Worm (Caenorhabditis elegans) whole organism, L2 larva: ENCODE measurements around the gene sqv-1.

Experiments used
- F13H6.1 ChIP-seq: sonication (generic microtip); optimal IDR thresholded peaks from 2 replicates; lab custom pipeline; 2016; ENCODE audit warnings: missing genetic modification characterization, missing compliant biosample characterization
- R02D3.7 ChIP-seq: fragments of 150-350 bp; optimal IDR thresholded peaks from 2 replicates; lab custom pipeline; 2014; ENCODE audit warnings: missing biosample characterization, missing genetic modification characterization
- Y55F3AM.14 ChIP-seq: fragments of 200-800 bp; sonication (Bioruptor generic); optimal IDR thresholded peaks from 2 replicates; lab custom pipeline; 2018; ENCODE audit warnings: mild to moderate bottlenecking, missing genetic modification characterization, missing compliant biosample characterization
- ZK546.5 ChIP-seq: sonication (generic microtip); optimal IDR thresholded peaks from 2 replicates; lab custom pipeline; 2017; ENCODE audit warnings: missing biosample characterization, missing genetic modification characterization
- alr-1 ChIP-seq: fragments of 150-350 bp; optimal IDR thresholded peaks from 2 replicates; lab custom pipeline; 2014; ENCODE audit warnings: missing biosample characterization, missing genetic modification characterization
- aly-2 ChIP-seq: fragments of 150-350 bp; optimal IDR thresholded peaks from 2 replicates; lab custom pipeline; 2014; ENCODE audit warnings: missing biosample characterization, missing genetic modification characterization
- blmp-1 ChIP-seq: sonication (generic microtip); optimal IDR thresholded peaks from 2 replicates; lab custom pipeline; 2017; ENCODE audit warnings: missing genetic modification characterization, mild to moderate bottlenecking, missing compliant biosample characterization, antibody characterized with exemption, moderate library complexity; ENCODE audit not compliant: insufficient read depth
- ceh-16 ChIP-seq: fragments of 150-350 bp; optimal IDR thresholded peaks from 2 replicates; lab custom pipeline; 2014; ENCODE audit warnings: missing biosample characterization, missing genetic modification characterization
- ceh-82 ChIP-seq: fragments of 150-350 bp; optimal IDR thresholded peaks from 2 replicates; lab custom pipeline; 2014; ENCODE audit warnings: missing biosample characterization, missing genetic modification characterization
- crh-2 ChIP-seq: sonication (generic microtip); optimal IDR thresholded peaks from 2 replicates; lab custom pipeline; 2017; ENCODE audit warnings: missing biosample characterization, missing genetic modification characterization
- dmd-4 ChIP-seq: sonication (generic microtip); optimal IDR thresholded peaks from 2 replicates; lab custom pipeline; 2017; ENCODE audit warnings: missing biosample characterization, missing genetic modification characterization
- elt-1 ChIP-seq: fragments of 150-350 bp; optimal IDR thresholded peaks from 2 replicates; lab custom pipeline; 2014; ENCODE audit warnings: missing biosample characterization, missing genetic modification characterization
- fos-1 ChIP-seq: fragments of 150-350 bp; optimal IDR thresholded peaks from 2 replicates; lab custom pipeline; 2014; ENCODE audit warnings: missing biosample characterization, missing genetic modification characterization
- gmeb-1 ChIP-seq: fragments of 150-350 bp; optimal IDR thresholded peaks from 2 replicates; lab custom pipeline; 2014; ENCODE audit warnings: missing biosample characterization, missing genetic modification characterization
- lin-11 ChIP-seq: fragments of 150-350 bp; sonication (generic microtip); optimal IDR thresholded peaks from 2 replicates; lab custom pipeline; 2014; ENCODE audit warnings: missing biosample characterization, missing genetic modification characterization, inconsistent platforms, mixed read lengths
- lin-13 ChIP-seq: fragments of 150-350 bp; optimal IDR thresholded peaks from 2 replicates; lab custom pipeline; 2014; ENCODE audit warnings: missing biosample characterization, missing genetic modification reagents, missing genetic modification characterization
- lin-39 ChIP-seq: fragments of 150-350 bp; optimal IDR thresholded peaks from 2 replicates; lab custom pipeline; 2014; ENCODE audit warnings: missing biosample characterization, missing genetic modification reagents, missing genetic modification characterization
- lsy-2 ChIP-seq, 2 experiments: fragments of 150-350 bp in 1 of 2; sonication (generic microtip) in 1 of 2; optimal IDR thresholded peaks; 2 replicates each; lab custom pipeline; 2014 to 2017; ENCODE audit warnings: missing biosample characterization in 2 of 2, missing genetic modification characterization in 2 of 2
- mbf-1 ChIP-seq: sonication (generic microtip); optimal IDR thresholded peaks from 2 replicates; lab custom pipeline; 2017; ENCODE audit warnings: missing biosample characterization, missing genetic modification characterization
- mdl-1 ChIP-seq, 2 experiments: fragments of 150-350 bp in 1 of 2; sonication (generic microtip) in 1 of 2; optimal IDR thresholded peaks; 2 replicates each; lab custom pipeline; 2017; ENCODE audit warnings: missing biosample characterization in 2 of 2, missing genetic modification characterization in 2 of 2
- nhr-12 ChIP-seq: fragments of 150-350 bp; optimal IDR thresholded peaks from 2 replicates; lab custom pipeline; 2014; ENCODE audit warnings: missing biosample characterization, missing genetic modification characterization
- nhr-21 ChIP-seq: fragments of 150-350 bp; optimal IDR thresholded peaks from 2 replicates; lab custom pipeline; 2014; ENCODE audit warnings: missing biosample characterization, missing genetic modification characterization
- nhr-237 ChIP-seq: fragments of 150-350 bp; optimal IDR thresholded peaks from 2 replicates; lab custom pipeline; 2014; ENCODE audit warnings: missing biosample characterization, missing genetic modification characterization
- nhr-25 ChIP-seq: fragments of 150-350 bp; sonication (generic microtip); optimal IDR thresholded peaks from 3 replicates; lab custom pipeline; 2014; ENCODE audit warnings: missing biosample characterization, missing genetic modification characterization
- nhr-6 ChIP-seq: fragments of 150-350 bp; optimal IDR thresholded peaks from 2 replicates; lab custom pipeline; 2014; ENCODE audit warnings: missing biosample characterization, missing genetic modification characterization
- skn-1 ChIP-seq: sonication (generic microtip); optimal IDR thresholded peaks from 2 replicates; lab custom pipeline; 2017; ENCODE audit warnings: missing biosample characterization, missing genetic modification characterization
- sma-3 ChIP-seq: sonication (generic microtip); optimal IDR thresholded peaks from 2 replicates; lab custom pipeline; 2016; ENCODE audit warnings: missing genetic modification reagents, missing genetic modification characterization, missing compliant biosample characterization
- sma-9 ChIP-seq, 2 experiments: fragments of 150-350 bp in 1 of 2; sonication (generic microtip) in 1 of 2; optimal IDR thresholded peaks; 2 replicates each; lab custom pipeline; 2014 to 2016; ENCODE audit warnings: missing genetic modification characterization in 2 of 2, mild to moderate bottlenecking in 1 of 2, missing biosample characterization in 1 of 2, missing compliant biosample characterization in 1 of 2, missing genetic modification reagents in 1 of 2, moderate library complexity in 1 of 2
- snpc-4 ChIP-seq: fragments of 150-350 bp; optimal IDR thresholded peaks from 2 replicates; lab custom pipeline; 2014; ENCODE audit warnings: missing biosample characterization, missing genetic modification characterization
- unc-39 ChIP-seq: fragments of 150-350 bp; optimal IDR thresholded peaks from 2 replicates; lab custom pipeline; 2014; ENCODE audit warnings: missing biosample characterization, missing genetic modification characterization
- unc-55 ChIP-seq: fragments of 150-350 bp; sonication (generic microtip); optimal IDR thresholded peaks from 3 replicates; lab custom pipeline; 2014; ENCODE audit warnings: missing biosample characterization, missing genetic modification reagents, missing genetic modification characterization
- unc-62 ChIP-seq: fragments of 150-350 bp; optimal IDR thresholded peaks from 2 replicates; lab custom pipeline; 2014; ENCODE audit warnings: missing biosample characterization, missing genetic modification reagents, missing genetic modification characterization
- zag-1 ChIP-seq: fragments of 150-350 bp; optimal IDR thresholded peaks from 2 replicates; lab custom pipeline; 2014; ENCODE audit warnings: missing biosample characterization, missing genetic modification characterization
- ztf-1 ChIP-seq: fragments of 200-800 bp; sonication (Bioruptor generic); conservative IDR thresholded peaks from 2 replicates; pipeline ENCODE4 v1.3.6; 2022; ENCODE audit warnings: missing genetic modification characterization, missing compliant biosample characterization
- ztf-4 ChIP-seq: fragments of 150-350 bp; optimal IDR thresholded peaks from 2 replicates; lab custom pipeline; 2014; ENCODE audit warnings: missing biosample characterization, missing genetic modification characterization

Gene sqv-1

DNA sequence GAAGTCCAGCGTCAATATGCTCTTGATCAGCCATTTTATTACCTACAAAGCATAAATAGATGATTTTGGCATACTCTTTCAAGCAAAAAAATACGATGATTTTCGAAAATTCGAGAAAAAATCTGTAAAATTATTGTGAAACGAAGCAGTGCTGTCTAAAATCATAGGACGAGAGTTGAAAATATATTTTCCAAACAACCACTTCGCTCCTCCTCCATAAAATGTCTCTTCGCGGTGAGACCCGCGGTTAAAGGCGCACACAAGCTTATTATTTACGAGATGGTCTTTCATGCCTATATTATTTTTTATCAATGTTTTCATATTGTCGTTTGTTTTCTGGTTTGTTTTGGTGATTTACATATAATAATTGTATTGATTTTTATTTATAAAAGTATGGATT is 18.4 kb downstream of the sqv-1 start, which contains the start of gene nap-1 (continued):
- peak; percentile 61 for TF ChIP-seq fos-1 (tag; lab: Kevin White, UChicago)
- no peak for TF ChIP-seq elt-1 (tag; lab: Kevin White, UChicago)
- peak; percentile 19 for TF ChIP-seq ceh-82 (tag; lab: Kevin White, UChicago)
- TF ChIP-seq lin-39 (tag; lab: Kevin White, UChicago) = no peak
- no peak for TF ChIP-seq nhr-237 (tag; lab: Kevin White, UChicago)
- no peak for TF ChIP-seq nhr-6 (tag; lab: Kevin White, UChicago)
- no peak for TF ChIP-seq ztf-4 (tag; lab: Kevin White, UChicago)
- TF ChIP-seq Y55F3AM.14 (GFP tag; lab: Kevin White, UChicago) = no peak
- TF ChIP-seq nhr-21 = peak; percentile 55
- TF ChIP-seq lin-11 (tag; lab: Kevin White, UChicago) = peak; percentile 2
- no peak for TF ChIP-seq dmd-4 (tag; lab: Kevin White, UChicago)
- TF ChIP-seq unc-62 (GFP tag; lab: Kevin White, UChicago) = no peak
- TF ChIP-seq ZK546.5 (tag; lab: Kevin White, UChicago) = peak; percentile 8
- TF ChIP-seq ceh-16 (tag; lab: Kevin White, UChicago) = no peak
- TF ChIP-seq unc-55 = peak; percentile 95
- no peak for TF ChIP-seq mbf-1
- TF ChIP-seq skn-1 (tag; lab: Kevin White, UChicago) = peak; percentile 17
- TF ChIP-seq nhr-12 (tag; lab: Kevin White, UChicago) = no peak
- no peak for TF ChIP-seq zag-1 (tag; lab: Kevin White, UChicago)
- TF ChIP-seq ztf-1 (GFP tag; lab: Robert Waterston, UW) = no peak
- peak; percentile 46 for TF ChIP-seq F13H6.1
- TF ChIP-seq blmp-1 = no peak
- peak; percentile 63 for TF ChIP-seq lin-13
- TF ChIP-seq R02D3.7 (tag; lab: Kevin White, UChicago) = peak; percentile 90
- peak; percentile 44 for TF ChIP-seq sma-3 (GFP tag; lab: Kevin White, UChicago)
- TF ChIP-seq crh-2 (tag; lab: Kevin White, UChicago) = peak; percentile 73
- TF ChIP-seq, all 48 proteins: peak for 22

DNA sequence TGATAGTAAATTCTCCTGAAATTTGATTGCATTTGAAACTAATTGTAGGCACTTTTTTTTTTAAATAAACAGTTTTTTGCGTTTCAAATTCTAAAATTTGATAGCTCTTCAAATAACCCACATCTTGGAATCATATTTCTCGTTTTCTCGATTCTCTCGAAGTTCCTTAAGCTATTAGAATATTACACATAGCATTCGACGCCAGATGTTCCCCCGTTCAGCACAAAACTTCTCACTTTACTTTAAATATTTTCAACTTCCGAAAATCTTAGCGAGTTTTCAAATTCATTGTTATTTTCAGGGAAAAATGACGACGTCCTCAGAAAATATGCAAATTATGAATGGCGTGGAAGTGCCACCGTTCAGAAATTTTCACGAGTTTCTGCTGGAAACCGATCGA is 18.8 kb downstream of the sqv-1 start, which contains the start of gene praf-3:
Gene praf-3 (plus strand): TSS at position 301 of the 400 bp plus-strand sequence.
- no peak for TF ChIP-seq nhr-21
- TF ChIP-seq Y55F3AM.14 (GFP tag; lab: Kevin White, UChicago) = no peak
- TF ChIP-seq gmeb-1 (tag; lab: Kevin White, UChicago) = no peak
- no peak for TF ChIP-seq lin-13
- no peak for TF ChIP-seq R02D3.7 (tag; lab: Kevin White, UChicago)
- no peak for TF ChIP-seq alr-1 (tag; lab: Kevin White, UChicago)
- TF ChIP-seq ceh-16 (tag; lab: Kevin White, UChicago) = no peak

DNA sequence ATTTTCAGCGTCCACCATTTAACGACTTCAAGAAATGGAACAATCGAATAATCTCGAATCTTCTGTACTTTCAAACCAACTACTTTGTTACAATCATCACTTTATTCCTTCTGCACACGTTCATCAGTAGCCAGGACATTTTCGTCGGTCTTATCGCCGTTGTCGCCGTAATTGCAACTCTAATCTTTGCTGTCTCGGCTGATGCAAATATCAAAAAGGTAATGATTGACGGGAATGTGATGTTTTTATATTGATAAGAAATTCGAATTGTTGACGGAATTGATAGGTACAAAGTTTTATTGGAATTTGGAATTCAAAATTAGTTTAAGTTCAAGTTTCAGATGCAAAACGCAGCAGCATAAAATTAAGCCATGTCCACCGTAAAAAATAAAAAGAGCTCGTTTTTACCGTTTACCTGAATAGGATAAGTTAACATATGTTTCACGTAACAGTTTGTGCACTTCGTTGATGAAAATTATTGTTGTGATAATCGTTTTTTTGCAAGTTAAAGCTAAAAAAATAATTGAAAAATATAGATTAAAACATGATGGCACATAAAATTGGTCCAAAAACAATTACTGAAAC is 19.4 kb downstream of the sqv-1 start:
- no peak for TF ChIP-seq nhr-25
- TF ChIP-seq sma-9 (GFP tag; optimal IDR thresholded peaks at IDR 0.05; lab: Kevin White, UChicago) = peak; percentile 40
- no peak for TF ChIP-seq sma-9 (tag; optimal IDR thresholded peaks at IDR 0.05; lab: Kevin White, UChicago)
- peak; percentile 78 for TF ChIP-seq fos-1 (tag; lab: Kevin White, UChicago)
- TF ChIP-seq unc-39 (tag; lab: Kevin White, UChicago) = no peak
- peak; percentile 44 for TF ChIP-seq crh-2 (tag; lab: Kevin White, UChicago)

DNA sequence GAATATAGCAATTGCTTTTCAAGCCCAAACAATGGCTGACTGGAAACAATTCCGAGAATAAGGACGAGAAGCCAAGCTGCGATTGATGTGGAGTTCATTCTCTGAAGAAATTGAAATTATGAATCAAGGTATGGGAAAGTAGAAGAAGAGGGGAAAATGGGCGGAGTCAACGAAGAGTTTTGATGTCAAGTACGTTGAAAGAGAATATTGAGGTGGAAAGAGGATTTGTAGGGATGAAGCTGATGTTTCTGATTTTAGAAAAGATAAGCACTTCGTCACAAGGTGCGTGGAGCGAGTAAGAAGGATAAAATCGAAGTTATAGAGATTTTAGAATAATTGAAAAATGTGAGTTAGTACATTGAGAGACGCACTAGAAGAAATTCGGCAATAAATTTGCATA is 21.8 kb downstream of the sqv-1 start, which contains the start of gene D2096.9:
Gene D2096.9 (minus strand): TSS at position 101 of the 400 bp plus-strand sequence.
- TF ChIP-seq ZK546.5 (tag; lab: Kevin White, UChicago) (no peak), snpc-4 (tag; lab: Kevin White, UChicago) (no peak), nhr-6 (tag; lab: Kevin White, UChicago) (no peak), nhr-12 (tag; lab: Kevin White, UChicago) (no peak), F13H6.1 (no peak), mbf-1 (no peak), zag-1 (tag; lab: Kevin White, UChicago) (no peak), sma-3 (GFP tag; lab: Kevin White, UChicago) (no peak), ztf-4 (tag; lab: Kevin White, UChicago) (no peak), ceh-82 (tag; lab: Kevin White, UChicago) (no peak), lsy-2 (tag; optimal IDR thresholded peaks at IDR 0.05; lab: Kevin White, UChicago) (no peak), nhr-237 (tag; lab: Kevin White, UChicago) (no peak), mdl-1 (tag; optimal IDR thresholded peaks at IDR 0.05; lab: Kevin White, UChicago) (no peak), Y55F3AM.14 (GFP tag; lab: Kevin White, UChicago) (no peak), aly-2 (tag; lab: Kevin White, UChicago) (no peak), lin-13 (no peak), fos-1 (tag; lab: Kevin White, UChicago) (no peak), dmd-4 (tag; lab: Kevin White, UChicago) (no peak)
